Fruit fly (Drosophila melanogaster): ENCODE data around the gene CG11034.

Gene CG11034

DNA sequence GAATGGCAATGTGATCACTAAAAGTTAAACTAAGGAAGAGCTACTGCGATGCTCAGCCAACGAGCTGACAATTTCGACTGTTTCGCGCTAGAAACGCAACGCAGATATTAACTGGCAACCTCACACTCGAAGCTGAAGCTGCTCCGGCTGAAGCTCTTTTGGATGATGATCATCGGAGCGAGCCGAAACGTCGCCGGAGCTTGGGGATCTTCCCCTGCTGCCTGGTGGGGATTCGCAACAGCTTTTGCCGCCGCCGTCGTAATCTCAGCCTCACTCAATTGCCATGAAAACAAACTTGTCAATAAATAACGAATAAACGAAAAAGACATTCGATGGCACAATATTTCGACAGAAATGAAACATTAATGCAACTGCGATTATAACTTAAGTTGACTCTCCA, 39.2 kb upstream of the CG11034 start, which contains the start of gene obst-E:
Gene obst-E, minus strand, starts transcription at position 101 of the 400 bp plus-strand sequence.
- TF ChIP-seq CG1832 (GFP tag; optimal IDR thresholded peaks at IDR 0.05): no peak
- 0 out of 2 replicates have a peak, but pooled peaks have one; percentile 14 for TF ChIP-seq HLH3B (GFP tag; IDR thresholded peaks at IDR 0.05)
- TF ChIP-seq chinmo (GFP tag; IDR thresholded peaks at IDR 0.05; ENCODE audit: partially characterized antibody): 0 out of 4 replicates have a peak, but pooled peaks have one; percentile 20
- TF ChIP-seq CG33557 (GFP tag; optimal IDR thresholded peaks at IDR 0.05): no peak
- no peak for TF ChIP-seq gsb-n (tag; optimal IDR thresholded peaks at IDR 0.05)
- no peak for TF ChIP-seq CG2116 (GFP tag; optimal IDR thresholded peaks at IDR 0.05)
- no peak for TF ChIP-seq CG6765 (GFP tag; optimal IDR thresholded peaks at IDR 0.05)
- no peak for TF ChIP-seq CG11085 (GFP tag; IDR thresholded peaks at IDR 0.05)
- TF ChIP-seq CkIIα-i1 (GFP tag; IDR thresholded peaks at IDR 0.05): no peak
- peak; percentile 12 for TF ChIP-seq CG13894 (tag; optimal IDR thresholded peaks at IDR 0.05)
- no peak for TF ChIP-seq CG6254 (GFP tag; optimal IDR thresholded peaks at IDR 0.05)
- no peak for TF ChIP-seq CG9876 (GFP tag; optimal IDR thresholded peaks at IDR 0.05)
- TF ChIP-seq CG8281 (tag; optimal IDR thresholded peaks at IDR 0.05): no peak
- TF ChIP-seq CG4328 (GFP tag; optimal IDR thresholded peaks at IDR 0.05): no peak
- TF ChIP-seq yki (optimal IDR thresholded peaks at IDR 0.05): no peak
- no peak for TF ChIP-seq CG4404 (GFP tag; IDR thresholded peaks at IDR 0.05)
- TF ChIP-seq twi (tag; optimal IDR thresholded peaks at IDR 0.05): no peak
- no peak for TF ChIP-seq MBD-R2 (GFP tag; IDR thresholded peaks at IDR 0.05)
- TF ChIP-seq CG11398 (GFP tag; optimal IDR thresholded peaks at IDR 0.05): no peak
- no peak for TF ChIP-seq eve (GFP tag; optimal IDR thresholded peaks at IDR 0.05)
- TF ChIP-seq esg (GFP tag; conservative IDR thresholded peaks at IDR 0.05): no peak
- TF ChIP-seq crol (GFP tag; IDR thresholded peaks at IDR 0.05): no peak
- TF ChIP-seq CG10979 (tag; optimal IDR thresholded peaks at IDR 0.05): no peak
- no peak for TF ChIP-seq GATAe (GFP tag; conservative IDR thresholded peaks at IDR 0.05)
- TF ChIP-seq CG18764 (GFP tag; optimal IDR thresholded peaks at IDR 0.05): no peak
- no peak for TF ChIP-seq CG3407 (GFP tag; optimal IDR thresholded peaks at IDR 0.05)
- no peak for TF ChIP-seq trem (tag; optimal IDR thresholded peaks at IDR 0.05)
- TF ChIP-seq Bgb (GFP tag; IDR thresholded peaks at IDR 0.05; ENCODE audit: partially characterized antibody): 0 out of 2 replicates have a peak, but pooled peaks have one; percentile 16
- TF ChIP-seq onecut (GFP tag; IDR thresholded peaks at IDR 0.05): no peak
- no peak for TF ChIP-seq otp (GFP tag; IDR thresholded peaks at IDR 0.05)
- no peak for TF ChIP-seq Sry-δ (GFP tag; optimal IDR thresholded peaks at IDR 0.05)
- TF ChIP-seq Med (GFP tag): peak; percentile 19
- no peak for TF ChIP-seq Blimp-1 (GFP tag; optimal IDR thresholded peaks at IDR 0.05)
- peak; percentile 75 for TF ChIP-seq CG12769 (tag; optimal IDR thresholded peaks at IDR 0.05)
- no peak for TF ChIP-seq HHEX (GFP tag; optimal IDR thresholded peaks at IDR 0.05)
- TF ChIP-seq Dek (tag; optimal IDR thresholded peaks at IDR 0.05): no peak
- no peak for TF ChIP-seq E2f1 (GFP tag; IDR thresholded peaks at IDR 0.05)
- no peak for TF ChIP-seq run (tag; optimal IDR thresholded peaks at IDR 0.05)
- no peak for TF ChIP-seq CG12391 (tag; optimal IDR thresholded peaks at IDR 0.05)
- TF ChIP-seq slbo (GFP tag; IDR thresholded peaks at IDR 0.05): no peak
- TF ChIP-seq BEAF-32 (GFP tag; optimal IDR thresholded peaks at IDR 0.05): no peak
- TF ChIP-seq ind (GFP tag; optimal IDR thresholded peaks at IDR 0.05): no peak
- TF ChIP-seq Fer1 (GFP tag; optimal IDR thresholded peaks at IDR 0.05): no peak
- no peak for TF ChIP-seq Max (GFP tag; optimal IDR thresholded peaks at IDR 0.05)
- TF ChIP-seq CG13424 (tag; optimal IDR thresholded peaks at IDR 0.05): no peak
- TF ChIP-seq CG18599 (GFP tag; optimal IDR thresholded peaks at IDR 0.05): no peak
- TF ChIP-seq Hmr (GFP tag; optimal IDR thresholded peaks at IDR 0.05): no peak
- TF ChIP-seq CG11695 (GFP tag; IDR thresholded peaks at IDR 0.05): no peak

Measured in whole organism, embryonic.